Fruit fly (Drosophila melanogaster): ENCODE measurements around the gene Uggt.
A peak's percentile ranks its signal among the peaks of the same experiment; 100 is the strongest.

The Uggt gene

dm6 chr3L:18834924-18835323 is 37.6 kb upstream of the Uggt start:
- TF ChIP-seq Pif1A (GFP tag; optimal IDR thresholded peaks at IDR 0.05): no peak
- peak; percentile 65 for TF ChIP-seq EcR (GFP tag; optimal IDR thresholded peaks at IDR 0.05)
- no peak for TF ChIP-seq CG9948 (tag; optimal IDR thresholded peaks at IDR 0.05)

- TF ChIP-seq D1 (tag; optimal IDR thresholded peaks at IDR 0.05) (no peak), CG4496 (GFP tag; IDR thresholded peaks at IDR 0.05) (no peak), Snoo (tag; optimal IDR thresholded peaks at IDR 0.05) (no peak), EcR (GFP tag; optimal IDR thresholded peaks at IDR 0.05) (no peak), CG15710 (tag; optimal IDR thresholded peaks at IDR 0.05) (no peak), Pif1B (GFP tag; optimal IDR thresholded peaks at IDR 0.05) (no peak), CG10348 (GFP tag; IDR thresholded peaks at IDR 0.05) (no peak), CG32121 (GFP tag; IDR thresholded peaks at IDR 0.05) (no peak), Pif1A (GFP tag; optimal IDR thresholded peaks at IDR 0.05) (no peak), Ets98B (GFP tag; IDR thresholded peaks at IDR 0.05) (no peak), CG8159 (tag; optimal IDR thresholded peaks at IDR 0.05) (no peak), CG9948 (tag; optimal IDR thresholded peaks at IDR 0.05) (no peak), CG34367 (tag; optimal IDR thresholded peaks at IDR 0.05) (no peak), CG13204 (GFP tag; optimal IDR thresholded peaks at IDR 0.05) (no peak), CG17806 (tag; optimal IDR thresholded peaks at IDR 0.05) (no peak), CG12605 (GFP tag; IDR thresholded peaks at IDR 0.05) (no peak)
Observed at dm6 chr3L:18836658-18837057, 35.9 kb upstream of the Uggt start.

dm6 chr3L:18837707-18838244 is 34.8 kb upstream of the Uggt start:
- TF ChIP-seq CG17806 (tag; optimal IDR thresholded peaks at IDR 0.05) (no peak), Pif1B (GFP tag; optimal IDR thresholded peaks at IDR 0.05) (no peak), Snoo (tag; optimal IDR thresholded peaks at IDR 0.05) (no peak), D1 (tag; optimal IDR thresholded peaks at IDR 0.05) (no peak), CG13204 (GFP tag; optimal IDR thresholded peaks at IDR 0.05) (no peak), CG4496 (GFP tag; IDR thresholded peaks at IDR 0.05) (no peak), EcR (GFP tag; optimal IDR thresholded peaks at IDR 0.05) (no peak), CG14655 (GFP tag; optimal IDR thresholded peaks at IDR 0.05) (no peak), CG15710 (tag; optimal IDR thresholded peaks at IDR 0.05) (no peak), CG8301 (tag; optimal IDR thresholded peaks at IDR 0.05) (no peak)

- TF ChIP-seq EcR (GFP tag; optimal IDR thresholded peaks at IDR 0.05): peak; percentile 77
- no peak for TF ChIP-seq CG9948 (tag; optimal IDR thresholded peaks at IDR 0.05)
Observed at dm6 chr3L:18839996-18840369, 32.6 kb upstream of the Uggt start.

dm6 chr3L:18840370-18841007 is 32.1 kb upstream of the Uggt start:
- TF ChIP-seq CG8159 (tag; optimal IDR thresholded peaks at IDR 0.05) (peak; percentile 4), CG9948 (tag; optimal IDR thresholded peaks at IDR 0.05) (no peak), EcR (GFP tag; optimal IDR thresholded peaks at IDR 0.05) (peak; percentile 64), Pif1A (GFP tag; optimal IDR thresholded peaks at IDR 0.05) (peak; percentile 27), Pif1B (GFP tag; optimal IDR thresholded peaks at IDR 0.05) (peak; percentile 40), CG12605 (GFP tag; IDR thresholded peaks at IDR 0.05) (no peak), fd96Ca (GFP tag; IDR thresholded peaks at IDR 0.05) (no peak), CG10348 (GFP tag; IDR thresholded peaks at IDR 0.05) (no peak), CG32121 (GFP tag; IDR thresholded peaks at IDR 0.05) (no peak), D1 (tag; optimal IDR thresholded peaks at IDR 0.05) (no peak), Snoo (tag; optimal IDR thresholded peaks at IDR 0.05) (no peak), rn (GFP tag; IDR thresholded peaks at IDR 0.05) (no peak), CG15710 (tag; optimal IDR thresholded peaks at IDR 0.05) (no peak), CG34367 (tag; optimal IDR thresholded peaks at IDR 0.05) (no peak), CG8301 (tag; optimal IDR thresholded peaks at IDR 0.05) (peak; percentile 21), CG13204 (GFP tag; optimal IDR thresholded peaks at IDR 0.05) (peak; percentile 95), gl (tag; optimal IDR thresholded peaks at IDR 0.05) (peak; percentile 10), Ets98B (GFP tag; IDR thresholded peaks at IDR 0.05) (no peak), CG17806 (tag; optimal IDR thresholded peaks at IDR 0.05) (peak; percentile 2), CG4496 (GFP tag; IDR thresholded peaks at IDR 0.05) (no peak), CG14655 (GFP tag; optimal IDR thresholded peaks at IDR 0.05) (peak; percentile 39)

dm6 chr3L:18841269-18841668 is 31.3 kb upstream of the Uggt start:
- TF ChIP-seq Snoo (tag; optimal IDR thresholded peaks at IDR 0.05) (no peak), CG32121 (GFP tag; IDR thresholded peaks at IDR 0.05) (no peak), CG13204 (GFP tag; optimal IDR thresholded peaks at IDR 0.05) (no peak), EcR (GFP tag; optimal IDR thresholded peaks at IDR 0.05) (no peak), gl (tag; optimal IDR thresholded peaks at IDR 0.05) (no peak), CG14655 (GFP tag; optimal IDR thresholded peaks at IDR 0.05) (no peak), Ets98B (GFP tag; IDR thresholded peaks at IDR 0.05) (no peak)

dm6 chr3L:18842236-18842635 is 30.3 kb upstream of the Uggt start:
- no peak for TF ChIP-seq CG14655 (GFP tag; optimal IDR thresholded peaks at IDR 0.05)
- TF ChIP-seq CG12605 (GFP tag; IDR thresholded peaks at IDR 0.05): no peak
- TF ChIP-seq D1 (tag; optimal IDR thresholded peaks at IDR 0.05): no peak
- TF ChIP-seq fd96Ca (GFP tag; IDR thresholded peaks at IDR 0.05): no peak
- TF ChIP-seq CG32121 (GFP tag; IDR thresholded peaks at IDR 0.05): no peak
- TF ChIP-seq EcR (GFP tag; optimal IDR thresholded peaks at IDR 0.05): no peak
- no peak for TF ChIP-seq Pif1B (GFP tag; optimal IDR thresholded peaks at IDR 0.05)
- no peak for TF ChIP-seq CG8159 (tag; optimal IDR thresholded peaks at IDR 0.05)
- TF ChIP-seq Snoo (tag; optimal IDR thresholded peaks at IDR 0.05): no peak
- TF ChIP-seq CG8301 (tag; optimal IDR thresholded peaks at IDR 0.05): no peak
- TF ChIP-seq Pif1A (GFP tag; optimal IDR thresholded peaks at IDR 0.05): no peak
- TF ChIP-seq CG17806 (tag; optimal IDR thresholded peaks at IDR 0.05): no peak
- TF ChIP-seq rn (GFP tag; IDR thresholded peaks at IDR 0.05): no peak
- no peak for TF ChIP-seq CG13204 (GFP tag; optimal IDR thresholded peaks at IDR 0.05)
- no peak for TF ChIP-seq CG15710 (tag; optimal IDR thresholded peaks at IDR 0.05)
- no peak for TF ChIP-seq CG34367 (tag; optimal IDR thresholded peaks at IDR 0.05)
- no peak for TF ChIP-seq CG9948 (tag; optimal IDR thresholded peaks at IDR 0.05)
- no peak for TF ChIP-seq Ets98B (GFP tag; IDR thresholded peaks at IDR 0.05)
- no peak for TF ChIP-seq CG4496 (GFP tag; IDR thresholded peaks at IDR 0.05)

All from whole organism, pupa.